Fruit fly (Drosophila melanogaster) whole organism, embryonic: ENCODE data around the gene RfC4.
A peak's percentile ranks its signal among the peaks of the same experiment; 100 is the strongest.

ENCODE experiments used
- Ada2b ChIP-seq: fragments of 200-800 bp; sonication (Bioruptor generic); IDR thresholded peaks from 2 replicates; pipeline ENCODE4 v1.3.6; 2022; ENCODE audit warnings: missing biosample characterization, missing genetic modification characterization
- Atf6 ChIP-seq: fragments of 200-800 bp; sonication (Bioruptor generic); IDR thresholded peaks from 2 replicates; pipeline ENCODE4 v1.3.6; 2022; ENCODE audit warnings: missing biosample characterization, missing genetic modification characterization
- CG10366 ChIP-seq: fragments of 200-800 bp; sonication (Bioruptor generic); IDR thresholded peaks from 2 replicates; pipeline ENCODE4 v1.3.6; 2022; ENCODE audit warnings: missing biosample characterization, missing genetic modification characterization
- CG11504 ChIP-seq: fragments of 200-800 bp; sonication (Bioruptor generic); optimal IDR thresholded peaks from 3 replicates; lab custom pipeline; 2019; ENCODE audit warnings: missing biosample characterization, mild to moderate bottlenecking, missing genetic modification characterization, moderate library complexity
- CG11723 ChIP-seq: fragments of 200-800 bp; sonication (Bioruptor generic); optimal IDR thresholded peaks from 2 replicates; lab custom pipeline; 2017; ENCODE audit warnings: missing biosample characterization, mild to moderate bottlenecking, missing genetic modification characterization
- CG14050 ChIP-seq: fragments of 200-800 bp; sonication (Bioruptor generic); IDR thresholded peaks from 3 replicates; pipeline ENCODE4 v1.3.6; 2022; ENCODE audit warnings: missing biosample characterization, missing genetic modification characterization
- CG2116 ChIP-seq: fragments of 200-800 bp; sonication (Bioruptor generic); optimal IDR thresholded peaks from 3 replicates; lab custom pipeline; 2018; ENCODE audit warnings: missing biosample characterization, mild to moderate bottlenecking, missing genetic modification characterization
- CG3065 ChIP-seq: fragments of 200-800 bp; sonication (Bioruptor generic); optimal IDR thresholded peaks from 2 replicates; lab custom pipeline; 2016; ENCODE audit warnings: missing biosample characterization, missing genetic modification characterization
- CG31365 ChIP-seq: fragments of 200-800 bp; sonication (Bioruptor generic); optimal IDR thresholded peaks from 2 replicates; lab custom pipeline; 2018; ENCODE audit warnings: missing biosample characterization, mild to moderate bottlenecking, missing genetic modification characterization
- CG3163 ChIP-seq: fragments of 200-800 bp; sonication (Bioruptor generic); optimal IDR thresholded peaks from 3 replicates; lab custom pipeline; 2016; ENCODE audit warnings: missing biosample characterization, missing genetic modification characterization
- CG34224 ChIP-seq: fragments of 200-800 bp; sonication (Bioruptor generic); IDR thresholded peaks from 3 replicates; pipeline ENCODE4 v1.3.6; 2022; ENCODE audit warnings: missing biosample characterization, missing genetic modification characterization; ENCODE audit not compliant: partially characterized antibody
- CG4617 ChIP-seq: fragments of 200-800 bp; sonication (Bioruptor generic); optimal IDR thresholded peaks from 3 replicates; lab custom pipeline; 2016; ENCODE audit warnings: missing biosample characterization, missing genetic modification characterization, borderline replicate concordance
- CG6765 ChIP-seq: fragments of 200-800 bp; sonication (Bioruptor generic); optimal IDR thresholded peaks from 3 replicates; lab custom pipeline; 2017; ENCODE audit warnings: missing biosample characterization, mild to moderate bottlenecking, missing genetic modification characterization
- CG6813 ChIP-seq: fragments of 200-800 bp; sonication (Bioruptor generic); optimal IDR thresholded peaks from 2 replicates; lab custom pipeline; 2017; ENCODE audit warnings: missing biosample characterization, missing genetic modification characterization, mild to moderate bottlenecking, moderate library complexity, missing genetic modification reagents
- CG7357 ChIP-seq: fragments of 200-800 bp; sonication (Bioruptor generic); IDR thresholded peaks from 3 replicates; pipeline ENCODE4 v1.3.6; 2022; ENCODE audit warnings: missing biosample characterization, missing genetic modification characterization
- CG8089 ChIP-seq: fragments of 200-800 bp; sonication (Bioruptor generic); optimal IDR thresholded peaks from 3 replicates; lab custom pipeline; 2016; ENCODE audit warnings: missing biosample characterization, missing genetic modification characterization
- CG8765 ChIP-seq: fragments of 200-800 bp; sonication (Bioruptor generic); IDR thresholded peaks from 2 replicates; pipeline ENCODE4 v1.3.6; 2022; ENCODE audit warnings: missing biosample characterization, missing genetic modification characterization
- CTCF ChIP-seq: fragments of 200-800 bp; sonication (Bioruptor generic); optimal IDR thresholded peaks from 2 replicates; lab custom pipeline; 2017; ENCODE audit warnings: missing biosample characterization, mild to moderate bottlenecking, missing genetic modification characterization, moderate library complexity
- Dad ChIP-seq: fragments of 200-800 bp; sonication (Bioruptor generic); optimal IDR thresholded peaks from 3 replicates; lab custom pipeline; 2016; ENCODE audit warnings: missing biosample characterization, missing genetic modification characterization
- Dek ChIP-seq: fragments of 200-800 bp; sonication (Bioruptor generic); optimal IDR thresholded peaks from 3 replicates; lab custom pipeline; 2019; ENCODE audit warnings: missing biosample characterization, mild to moderate bottlenecking, missing genetic modification characterization, moderate library complexity
- Dip2 ChIP-seq: fragments of 200-800 bp; sonication (Bioruptor generic); IDR thresholded peaks from 2 replicates; pipeline ENCODE4 v1.3.6; 2022; ENCODE audit warnings: missing biosample characterization, missing genetic modification characterization
- Dref ChIP-seq: fragments of 200-800 bp; sonication (Bioruptor generic); IDR thresholded peaks from 2 replicates; pipeline ENCODE4 v1.3.6; 2022; ENCODE audit warnings: missing biosample characterization, missing genetic modification characterization
- Ets65A ChIP-seq: fragments of 200-800 bp; sonication (Bioruptor generic); peaks from one replicate; lab custom pipeline; 2016; ENCODE audit warnings: missing biosample characterization, missing genetic modification characterization
- Fer3 ChIP-seq: fragments of 200-800 bp; sonication (Bioruptor generic); optimal IDR thresholded peaks from 2 replicates; lab custom pipeline; 2018; ENCODE audit warnings: missing biosample characterization, mild to moderate bottlenecking, missing genetic modification characterization, moderate library complexity
- H2.0 ChIP-seq: fragments of 200-800 bp; sonication (Bioruptor generic); IDR thresholded peaks from 2 replicates; pipeline ENCODE4 v1.3.6; 2022; ENCODE audit warnings: missing biosample characterization, missing genetic modification characterization
- Kr ChIP-seq: fragments of 200-800 bp; sonication (Bioruptor generic); optimal IDR thresholded peaks from 2 replicates; lab custom pipeline; 2017; ENCODE audit warnings: missing biosample characterization, mild to moderate bottlenecking, missing genetic modification characterization
- Lhr ChIP-seq: fragments of 200-800 bp; sonication (Bioruptor generic); optimal IDR thresholded peaks from 3 replicates; lab custom pipeline; 2017; ENCODE audit warnings: mild to moderate bottlenecking, missing biosample characterization, missing genetic modification reagents, missing genetic modification characterization
- NK7.1 ChIP-seq: fragments of 200-800 bp; sonication (Bioruptor generic); optimal IDR thresholded peaks from 3 replicates; lab custom pipeline; 2016; ENCODE audit warnings: missing biosample characterization, missing genetic modification characterization
- Opbp ChIP-seq: fragments of 200-800 bp; sonication (Bioruptor generic); IDR thresholded peaks from 3 replicates; pipeline ENCODE4 v1.3.6; 2022; ENCODE audit warnings: missing biosample characterization, missing genetic modification characterization; ENCODE audit not compliant: partially characterized antibody
- ab ChIP-seq: fragments of 200-800 bp; sonication (Bioruptor generic); optimal IDR thresholded peaks from 2 replicates; lab custom pipeline; 2016; ENCODE audit warnings: missing biosample characterization, missing genetic modification characterization
- abd-A ChIP-seq: fragments of 200-800 bp; sonication (Bioruptor generic); optimal IDR thresholded peaks from 3 replicates; lab custom pipeline; 2019; ENCODE audit warnings: missing biosample characterization, mild to moderate bottlenecking, missing genetic modification characterization, moderate library complexity
- ac ChIP-seq: fragments of 200-800 bp; sonication (Bioruptor generic); optimal IDR thresholded peaks from 3 replicates; lab custom pipeline; 2017; ENCODE audit warnings: missing biosample characterization, mild to moderate bottlenecking, missing genetic modification characterization
- bbx ChIP-seq: fragments of 200-800 bp; sonication (Bioruptor generic); IDR thresholded peaks from 2 replicates; pipeline ENCODE4 v1.3.6; 2022; ENCODE audit warnings: missing biosample characterization, missing genetic modification characterization; ENCODE audit not compliant: partially characterized antibody
- bcd ChIP-seq: fragments of 200-800 bp; sonication (Bioruptor generic); optimal IDR thresholded peaks from 2 replicates; lab custom pipeline; 2017; ENCODE audit warnings: missing biosample characterization, mild to moderate bottlenecking, missing genetic modification characterization
- btn ChIP-seq: fragments of 200-800 bp; sonication (Bioruptor generic); optimal IDR thresholded peaks from 2 replicates; lab custom pipeline; 2016; ENCODE audit warnings: missing biosample characterization, missing genetic modification characterization
- ci ChIP-seq: fragments of 200-800 bp; sonication (Bioruptor generic); IDR thresholded peaks from 3 replicates; pipeline ENCODE4 v1.3.6; 2022; ENCODE audit warnings: missing biosample characterization, missing genetic modification characterization
- ewg ChIP-seq: fragments of 200-800 bp; sonication (Bioruptor generic); optimal IDR thresholded peaks from 3 replicates; lab custom pipeline; 2017; ENCODE audit warnings: mild to moderate bottlenecking, missing biosample characterization, missing genetic modification reagents, missing genetic modification characterization
- fd64A ChIP-seq: fragments of 200-800 bp; sonication (Bioruptor generic); optimal IDR thresholded peaks from 3 replicates; lab custom pipeline; 2018; ENCODE audit warnings: missing biosample characterization, mild to moderate bottlenecking, missing genetic modification characterization
- gro ChIP-seq: fragments of 200-800 bp; sonication (Bioruptor generic); optimal IDR thresholded peaks from 2 replicates; lab custom pipeline; 2016; ENCODE audit warnings: missing biosample characterization, missing genetic modification characterization
- hb ChIP-seq: fragments of 200-800 bp; sonication (Bioruptor generic); IDR thresholded peaks from 3 replicates; pipeline ENCODE4 v1.3.6; 2022; ENCODE audit warnings: missing biosample characterization, missing genetic modification characterization; ENCODE audit not compliant: partially characterized antibody
- hkb ChIP-seq, 2 experiments: fragments of 200-800 bp in 1 of 2; fragments of >200 bp in 1 of 2; sonication (Bioruptor generic) in 1 of 2; IDR thresholded peaks in 1 of 2; optimal IDR thresholded peaks in 1 of 2; 2 replicates each; pipeline versions ENCODE4 v1.3.6 to Lab custom; 2017 to 2022; ENCODE audit warnings: missing biosample characterization in 1 of 2, missing genetic modification characterization in 1 of 2
- mirr ChIP-seq: fragments of 200-800 bp; sonication (Bioruptor generic); optimal IDR thresholded peaks from 3 replicates; lab custom pipeline; 2018; ENCODE audit warnings: missing biosample characterization, mild to moderate bottlenecking, missing genetic modification characterization
- pzg ChIP-seq: fragments of 200-800 bp; sonication (Bioruptor generic); optimal IDR thresholded peaks from 3 replicates; lab custom pipeline; 2018; ENCODE audit warnings: missing biosample characterization, mild to moderate bottlenecking, missing genetic modification characterization, moderate library complexity
- sens ChIP-seq: fragments of 200-800 bp; sonication (Bioruptor generic); peaks from one replicate; lab custom pipeline; 2016; ENCODE audit warnings: missing biosample characterization, missing genetic modification characterization
- sisA ChIP-seq: fragments of 200-800 bp; sonication (Bioruptor generic); IDR thresholded peaks from 2 replicates; pipeline ENCODE4 v1.3.6; 2022; ENCODE audit warnings: missing biosample characterization, missing genetic modification characterization
- stc ChIP-seq: fragments of 200-800 bp; sonication (Bioruptor generic); IDR thresholded peaks from 2 replicates; pipeline ENCODE4 v1.3.6; 2022; ENCODE audit warnings: missing biosample characterization, missing genetic modification characterization
- tap ChIP-seq: fragments of 200-800 bp; optimal IDR thresholded peaks from 3 replicates; lab custom pipeline; 2019; ENCODE audit warnings: missing biosample characterization, mild to moderate bottlenecking, missing genetic modification characterization, moderate library complexity
- wek ChIP-seq: fragments of 200-800 bp; sonication (Bioruptor generic); optimal IDR thresholded peaks from 3 replicates; lab custom pipeline; 2018; ENCODE audit warnings: missing biosample characterization, mild to moderate bottlenecking, missing genetic modification characterization, moderate library complexity
- wor ChIP-seq: fragments of 200-800 bp; sonication (Bioruptor generic); IDR thresholded peaks from 2 replicates; pipeline ENCODE4 v1.3.6; 2022; ENCODE audit warnings: missing biosample characterization, missing genetic modification characterization
- yki ChIP-seq: fragments of >200 bp; optimal IDR thresholded peaks from 3 replicates; lab custom pipeline; 2018

Gene RfC4

DNA sequence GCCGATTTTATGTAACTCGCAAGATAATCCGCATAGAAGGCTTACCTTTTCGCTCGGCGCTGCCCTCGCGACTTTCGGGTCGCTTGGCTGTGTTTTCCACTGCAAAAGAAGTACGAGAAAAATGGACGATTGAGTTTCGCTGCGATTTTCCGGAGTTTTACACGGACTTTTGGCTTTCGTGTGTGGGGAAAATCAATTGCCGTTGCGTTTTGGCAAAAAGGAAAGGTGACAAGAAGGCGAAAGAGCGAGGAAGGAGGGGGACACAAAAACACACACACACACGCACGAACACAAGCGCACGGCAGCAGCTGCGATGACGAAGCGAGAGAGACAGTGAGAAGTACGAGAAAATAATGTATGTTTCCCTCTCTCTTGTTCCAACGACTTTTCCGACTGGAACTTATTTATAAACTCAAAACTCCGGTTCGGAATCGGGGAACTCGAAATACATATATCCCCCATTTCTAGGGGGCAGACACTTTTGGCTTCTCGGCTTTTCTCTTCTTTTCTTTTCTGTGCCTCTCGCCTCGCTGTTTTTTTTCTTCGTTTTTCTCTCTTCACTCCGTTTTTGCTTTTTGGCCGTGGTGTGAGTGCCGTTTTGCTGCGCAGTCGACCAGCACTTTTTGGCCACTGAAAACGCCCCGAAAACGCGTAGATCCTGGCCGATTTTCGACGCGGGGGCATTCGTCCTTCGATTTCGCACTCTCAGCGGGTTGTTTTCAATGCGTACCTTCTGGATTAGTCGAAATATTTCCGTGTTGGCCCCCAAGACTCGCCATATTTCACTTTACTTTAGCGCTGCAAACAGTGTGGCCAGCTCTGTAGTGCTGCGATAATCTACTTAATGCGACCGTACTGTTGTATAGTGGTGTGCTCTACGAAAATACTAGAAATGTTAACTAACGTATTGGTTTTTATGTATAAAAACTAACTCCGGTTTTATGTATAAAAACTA, 1.8 kb downstream of the RfC4 start, which contains the start of gene ens (continued):
- TF ChIP-seq wek (GFP tag; lab: Kevin White, UChicago), result no peak
- TF ChIP-seq wor (GFP tag; lab: Robert Waterston, UW), result no peak
- no peak for TF ChIP-seq stc (GFP tag; lab: Robert Waterston, UW)
- TF ChIP-seq ci (GFP tag; lab: Robert Waterston, UW), result no peak
- no peak for TF ChIP-seq Dad (GFP tag; lab: Kevin White, UChicago)
- no peak for TF ChIP-seq CG11504
- no peak for TF ChIP-seq CG3065 (GFP tag; lab: Kevin White, UChicago)
- TF ChIP-seq CG4617 (GFP tag; lab: Kevin White, UChicago), result peak; percentile 93
- no peak for TF ChIP-seq abd-A (tag; lab: Kevin White, UChicago)
- no peak for TF ChIP-seq bcd (GFP tag; lab: Kevin White, UChicago)
- TF ChIP-seq Dref (GFP tag; lab: Robert Waterston, UW), result peak; percentile 35; the same call in 1 of the 2 replicates
- no peak for TF ChIP-seq CG10366 (GFP tag; lab: Robert Waterston, UW)
- no peak for TF ChIP-seq CG2116 (GFP tag; lab: Kevin White, UChicago)
- TF ChIP-seq ac (GFP tag; lab: Kevin White, UChicago), result peak; percentile 9
- TF ChIP-seq CTCF (GFP tag; lab: Kevin White, UChicago), result no peak
- TF ChIP-seq Opbp (GFP tag; lab: Robert Waterston, UW), result 0 out of 3 replicates have a peak, but pooled peaks have one; percentile 52
- peak; percentile 15 for TF ChIP-seq ewg
- no peak for TF ChIP-seq NK7.1 (GFP tag; lab: Kevin White, UChicago)
- no peak for TF ChIP-seq mirr (GFP tag; lab: Kevin White, UChicago)
- no peak for TF ChIP-seq Kr (GFP tag; lab: Kevin White, UChicago)
- no peak for TF ChIP-seq btn (GFP tag; lab: Kevin White, UChicago)
- TF ChIP-seq Dip2, result no peak
- TF ChIP-seq hb, result no peak
- no peak for TF ChIP-seq fd64A
- no peak for TF ChIP-seq Fer3 (tag; lab: Kevin White, UChicago)
- no peak for TF ChIP-seq yki
- peak; percentile 79 for TF ChIP-seq pzg (GFP tag; lab: Kevin White, UChicago)
- TF ChIP-seq hkb (optimal IDR thresholded peaks at IDR 0.05; lab: Kevin White, UChicago), result no peak
- TF ChIP-seq hkb (GFP tag; IDR thresholded peaks at IDR 0.05; lab: Robert Waterston, UW), result no peak
- 0 out of 3 replicates have a peak, but pooled peaks have one; percentile 29 for TF ChIP-seq CG34224 (GFP tag; lab: Robert Waterston, UW)
- TF ChIP-seq ab (GFP tag; lab: Kevin White, UChicago), result no peak
- TF ChIP-seq CG6813, result no peak
- TF ChIP-seq Ets65A, result no peak
- no peak for TF ChIP-seq CG7357 (GFP tag; lab: Robert Waterston, UW)
- 0 out of 2 replicates have a peak, but pooled peaks have one; percentile 32 for TF ChIP-seq bbx (GFP tag; lab: Robert Waterston, UW)
- no peak for TF ChIP-seq Ada2b (GFP tag; lab: Robert Waterston, UW)
- TF ChIP-seq Dek (tag; lab: Kevin White, UChicago), result no peak
- no peak for TF ChIP-seq CG31365
- TF ChIP-seq Atf6 (GFP tag; lab: Robert Waterston, UW), result no peak
- TF ChIP-seq CG8765 (GFP tag; lab: Robert Waterston, UW), result no peak
- no peak for TF ChIP-seq H2.0 (GFP tag; lab: Robert Waterston, UW)
- TF ChIP-seq gro, result no peak
- peak; percentile 46 for TF ChIP-seq CG3163 (GFP tag; lab: Kevin White, UChicago)
- TF ChIP-seq Lhr (GFP tag; lab: Kevin White, UChicago), result no peak
- TF ChIP-seq sens (GFP tag; lab: Kevin White, UChicago), result peak; percentile 82
- TF ChIP-seq tap (tag; lab: Kevin White, UChicago), result no peak
- no peak for TF ChIP-seq CG11723 (GFP tag; lab: Kevin White, UChicago)
- TF ChIP-seq sisA (GFP tag; lab: Robert Waterston, UW), result no peak
- no peak for TF ChIP-seq CG14050 (GFP tag; lab: Robert Waterston, UW)
- TF ChIP-seq CG8089 (GFP tag; lab: Kevin White, UChicago), result no peak
- TF ChIP-seq CG6765 (GFP tag; lab: Kevin White, UChicago), result no peak
